Worm (Caenorhabditis elegans) whole organism, young adult: Measurements from ENCODE around the gene tag-77.

ENCODE experiments used
- ceh-100 ChIP-seq: fragments of 200-800 bp; sonication (Bioruptor generic); IDR thresholded peaks from 2 replicates; pipeline ENCODE4 v1.3.6; 2022; ENCODE audit warnings: missing genetic modification reagents, missing genetic modification characterization, missing compliant biosample characterization
- die-1 ChIP-seq: sonication (generic microtip); optimal IDR thresholded peaks from 2 replicates; lab custom pipeline; 2016; ENCODE audit warnings: missing genotype, mild to moderate bottlenecking, missing genetic modification characterization, missing compliant biosample characterization
- lin-35 ChIP-seq, 3 experiments: fragments of 150-350 bp in 2 of 3; sonication (generic microtip) in 1 of 3; optimal IDR thresholded peaks; 2 replicates each; lab custom pipeline; 2014 to 2018; ENCODE audit warnings: missing biosample characterization in 3 of 3, missing genetic modification characterization in 3 of 3, missing genetic modification reagents in 3 of 3
- lin-40 ChIP-seq: sonication (generic microtip); optimal IDR thresholded peaks from 2 replicates; lab custom pipeline; 2016; ENCODE audit warnings: missing genetic modification characterization, mild to moderate bottlenecking, missing compliant biosample characterization, missing genotype, missing genetic modification reagents
- sea-2 ChIP-seq: fragments of 200-800 bp; sonication (Bioruptor generic); IDR thresholded peaks from 2 replicates; pipeline ENCODE4 v1.3.6; 2022; ENCODE audit warnings: missing genetic modification characterization, missing compliant biosample characterization
- tbx-9 ChIP-seq: sonication (generic microtip); optimal IDR thresholded peaks from 2 replicates; lab custom pipeline; 2016; ENCODE audit warnings: borderline replicate concordance, missing genetic modification characterization, inconsistent platforms, missing compliant biosample characterization
- unc-130 ChIP-seq: sonication (generic microtip); optimal IDR thresholded peaks from 2 replicates; lab custom pipeline; 2016; ENCODE audit warnings: missing genetic modification reagents, missing genetic modification characterization, missing compliant biosample characterization
- unc-62 ChIP-seq: fragments of 150-350 bp; optimal IDR thresholded peaks from 2 replicates; lab custom pipeline; 2014; ENCODE audit warnings: missing biosample characterization, missing genetic modification reagents, missing genetic modification characterization

- TF ChIP-seq tbx-9 (tag; lab: Kevin White, UChicago) (no peak), unc-62 (GFP tag; lab: Kevin White, UChicago) (no peak), lin-35 (GFP tag; optimal IDR thresholded peaks at IDR 0.05; lab: Kevin White, UChicago) (no peak), unc-130 (GFP tag; lab: Kevin White, UChicago) (no peak), sea-2 (GFP tag; lab: Robert Waterston, UW) (no peak), die-1 (no peak), ceh-100 (no peak), lin-40 (tag; lab: Kevin White, UChicago) (no peak)
Observed at ce11 chrIV:8542272-8542671, 31.9 kb upstream of the tag-77 start.
